Comparison of ENCODE assay signal across 2 fruit fly cellular contexts in genomic region chrX:6341678-6342077, dm6.
TF ChIP-seq lines count a peak whose summit lies in the region.

No protein-coding gene starts in this region.

TF ChIP-seq in whole organism, adult, 20 proteins besides CTCF, POLR2A, EP300 and RAD21 (continued from another document):
- no peak for TF ChIP-seq CG1620 (GFP tag; optimal IDR thresholded peaks at IDR 0.05; lab: Kevin White, UChicago)
TF ChIP-seq in whole organism, adult: peak in this region for 3.

TF ChIP-seq in whole organism, embryonic, 481 proteins besides CTCF, POLR2A, EP300 and RAD21 (continued from another document):
- TF ChIP-seq Tbp (GFP tag; optimal IDR thresholded peaks at IDR 0.05; lab: Kevin White, UChicago) (no peak), Abd-B (GFP tag; optimal IDR thresholded peaks at IDR 0.05; lab: Kevin White, UChicago) (no peak), pan (optimal IDR thresholded peaks at IDR 0.05; lab: Kevin White, UChicago) (no peak), pan (GFP tag; optimal IDR thresholded peaks at IDR 0.05 in 1 of 2, IDR thresholded peaks at IDR 0.05 in 1 of 2) (no peak), Dref (GFP tag; IDR thresholded peaks at IDR 0.05; lab: Robert Waterston, UW) (no peak), disco-r (GFP tag; optimal IDR thresholded peaks at IDR 0.05; lab: Kevin White, UChicago) (no peak), CHES-1-like (GFP tag; optimal IDR thresholded peaks at IDR 0.05; lab: Kevin White, UChicago) (no peak), pita (GFP tag; optimal IDR thresholded peaks at IDR 0.05; lab: Kevin White, UChicago) (no peak), ind (GFP tag; optimal IDR thresholded peaks at IDR 0.05; lab: Kevin White, UChicago) (no peak), crp (GFP tag; optimal IDR thresholded peaks at IDR 0.05; lab: Kevin White, UChicago) (no peak), CG9817 (tag; optimal IDR thresholded peaks at IDR 0.05; lab: Kevin White, UChicago) (no peak), mirr (GFP tag; optimal IDR thresholded peaks at IDR 0.05; lab: Kevin White, UChicago) (no peak), CG4328 (GFP tag; optimal IDR thresholded peaks at IDR 0.05; lab: Kevin White, UChicago) (no peak), CG8290 (GFP tag; optimal IDR thresholded peaks at IDR 0.05; lab: Kevin White, UChicago) (no peak), CG8290 (tag; optimal IDR thresholded peaks at IDR 0.05; lab: Kevin White, UChicago) (no peak), CG2116 (GFP tag; optimal IDR thresholded peaks at IDR 0.05; lab: Kevin White, UChicago) (no peak), yki (optimal IDR thresholded peaks at IDR 0.05; lab: Kevin White, UChicago) (no peak), crol (GFP tag; IDR thresholded peaks at IDR 0.05; lab: Robert Waterston, UW) (peak; percentile 59; the same call in 1 of the 2 replicates), NfI (GFP tag; optimal IDR thresholded peaks at IDR 0.05; lab: Kevin White, UChicago) (no peak), fd102C (GFP tag; optimal IDR thresholded peaks at IDR 0.05; lab: Kevin White, UChicago) (no peak)
TF ChIP-seq in whole organism, embryonic: peak in this region for 7.
